Fruit fly (Drosophila melanogaster) whole organism, pupa: ENCODE data around the gene AcCoAS.

ENCODE experiments used
- CG10348 ChIP-seq: fragments of 200-800 bp; sonication (Bioruptor generic); IDR thresholded peaks from 2 replicates; pipeline ENCODE4 v1.3.6; 2022; ENCODE audit warnings: missing biosample characterization, missing genetic modification characterization
- CG12605 ChIP-seq: fragments of 200-800 bp; sonication (Bioruptor generic); IDR thresholded peaks from 2 replicates; pipeline ENCODE4 v1.3.6; 2022; ENCODE audit warnings: missing biosample characterization, missing genetic modification characterization
- CG13204 ChIP-seq: fragments of 200-800 bp; sonication (Bioruptor generic); optimal IDR thresholded peaks from 2 replicates; lab custom pipeline; 2018; ENCODE audit warnings: missing biosample characterization, mild to moderate bottlenecking, missing genetic modification characterization, moderate library complexity
- CG14655 ChIP-seq: fragments of 200-800 bp; sonication (Bioruptor generic); optimal IDR thresholded peaks from 3 replicates; lab custom pipeline; 2017; ENCODE audit warnings: mild to moderate bottlenecking, missing biosample characterization, missing genetic modification reagents, missing genetic modification characterization
- CG15710 ChIP-seq: fragments of 200-800 bp; sonication (Bioruptor generic); optimal IDR thresholded peaks from 2 replicates; lab custom pipeline; 2018; ENCODE audit warnings: missing biosample characterization, mild to moderate bottlenecking, missing genetic modification characterization, moderate library complexity
- CG17806 ChIP-seq: fragments of 200-800 bp; sonication (Bioruptor generic); optimal IDR thresholded peaks from 2 replicates; lab custom pipeline; 2018; ENCODE audit warnings: missing biosample characterization, mild to moderate bottlenecking, missing genetic modification characterization, moderate library complexity
- CG32121 ChIP-seq: fragments of 200-800 bp; sonication (Bioruptor generic); IDR thresholded peaks from 2 replicates; pipeline ENCODE4 v1.3.6; 2022; ENCODE audit warnings: missing biosample characterization, missing genetic modification characterization
- CG34367 ChIP-seq: fragments of 200-800 bp; sonication (Bioruptor generic); optimal IDR thresholded peaks from 2 replicates; lab custom pipeline; 2018; ENCODE audit warnings: missing biosample characterization, mild to moderate bottlenecking, missing genetic modification characterization
- CG4496 ChIP-seq: fragments of 200-800 bp; sonication (Bioruptor generic); IDR thresholded peaks from 3 replicates; pipeline ENCODE4 v1.3.6; 2022; ENCODE audit warnings: missing biosample characterization, missing genetic modification characterization
- CG8159 ChIP-seq: fragments of 200-800 bp; sonication (Bioruptor generic); optimal IDR thresholded peaks from 3 replicates; lab custom pipeline; 2018; ENCODE audit warnings: missing biosample characterization, mild to moderate bottlenecking, missing genetic modification characterization, moderate library complexity
- CG8301 ChIP-seq: fragments of 200-800 bp; sonication (Bioruptor generic); optimal IDR thresholded peaks from 2 replicates; lab custom pipeline; 2018; ENCODE audit warnings: missing biosample characterization, mild to moderate bottlenecking, missing genetic modification characterization
- CG9948 ChIP-seq: fragments of 200-800 bp; sonication (Bioruptor generic); optimal IDR thresholded peaks from 2 replicates; lab custom pipeline; 2018; ENCODE audit warnings: missing biosample characterization, mild to moderate bottlenecking, missing genetic modification characterization, moderate library complexity
- D1 ChIP-seq: fragments of 200-800 bp; sonication (Bioruptor generic); optimal IDR thresholded peaks from 2 replicates; lab custom pipeline; 2018; ENCODE audit warnings: missing biosample characterization, mild to moderate bottlenecking, missing genetic modification characterization, moderate library complexity
- EcR ChIP-seq: fragments of 200-800 bp; sonication (Bioruptor generic); optimal IDR thresholded peaks from 3 replicates; lab custom pipeline; 2019; ENCODE audit warnings: missing biosample characterization, missing genetic modification characterization, mild to moderate bottlenecking, moderate library complexity, missing genetic modification reagents
- Ets98B ChIP-seq: fragments of 200-800 bp; sonication (Bioruptor generic); IDR thresholded peaks from 2 replicates; pipeline ENCODE4 v1.3.6; 2022; ENCODE audit warnings: missing biosample characterization, missing genetic modification characterization
- Pif1A ChIP-seq: fragments of 200-800 bp; sonication (Bioruptor generic); optimal IDR thresholded peaks from 3 replicates; lab custom pipeline; 2016; ENCODE audit warnings: missing biosample characterization, missing genetic modification characterization
- Pif1B ChIP-seq: fragments of 200-800 bp; sonication (Bioruptor generic); optimal IDR thresholded peaks from 3 replicates; lab custom pipeline; 2016; ENCODE audit warnings: missing biosample characterization, missing genetic modification characterization
- Snoo ChIP-seq: fragments of 200-800 bp; sonication (Bioruptor generic); optimal IDR thresholded peaks from 3 replicates; lab custom pipeline; 2017; ENCODE audit warnings: missing biosample characterization, mild to moderate bottlenecking, missing genetic modification characterization, inconsistent platforms
- fd96Ca ChIP-seq: fragments of 200-800 bp; sonication (Bioruptor generic); IDR thresholded peaks from 3 replicates; pipeline ENCODE4 v1.3.6; 2022; ENCODE audit warnings: missing biosample characterization, missing genetic modification characterization
- gl ChIP-seq: fragments of 200-800 bp; sonication (Bioruptor generic); optimal IDR thresholded peaks from 2 replicates; lab custom pipeline; 2018; ENCODE audit warnings: missing biosample characterization, mild to moderate bottlenecking, missing genetic modification characterization
- rn ChIP-seq: fragments of 200-800 bp; sonication (Bioruptor generic); IDR thresholded peaks from 2 replicates; pipeline ENCODE4 v1.3.6; 2022; ENCODE audit warnings: missing biosample characterization, missing genetic modification characterization

AcCoAS gene

DNA sequence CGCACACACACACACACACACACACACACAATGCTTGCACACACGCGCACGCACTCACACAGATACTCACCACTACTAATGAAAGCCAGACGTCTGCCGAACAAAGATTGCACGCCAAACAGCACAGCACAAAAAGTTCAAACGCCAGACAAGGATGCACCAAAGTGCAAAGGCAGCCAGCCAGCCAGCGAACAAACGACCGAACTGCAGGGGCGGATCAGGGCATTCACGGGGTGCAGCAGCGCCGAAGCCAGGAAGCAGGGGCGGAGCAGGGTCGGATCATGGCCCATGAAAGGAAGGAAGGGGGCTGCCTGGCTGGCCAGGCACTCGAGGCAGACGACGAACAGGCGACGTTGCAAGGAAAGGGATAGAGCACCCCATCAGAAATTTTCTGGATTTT lies 27.5 kb downstream of the AcCoAS start:
- TF ChIP-seq EcR: peak; percentile 93
- peak; percentile 74 for TF ChIP-seq CG13204 (GFP tag; lab: Kevin White, UChicago)
- TF ChIP-seq Snoo (tag; lab: Kevin White, UChicago): peak; percentile 32
- no peak for TF ChIP-seq CG17806 (tag; lab: Kevin White, UChicago)
- peak; percentile 34 for TF ChIP-seq CG32121 (GFP tag; lab: Robert Waterston, UW)
- TF ChIP-seq CG4496 (GFP tag; lab: Robert Waterston, UW): peak; percentile 12; the same call in 1 of the 3 replicates
- no peak for TF ChIP-seq CG12605 (GFP tag; lab: Robert Waterston, UW)

DNA sequence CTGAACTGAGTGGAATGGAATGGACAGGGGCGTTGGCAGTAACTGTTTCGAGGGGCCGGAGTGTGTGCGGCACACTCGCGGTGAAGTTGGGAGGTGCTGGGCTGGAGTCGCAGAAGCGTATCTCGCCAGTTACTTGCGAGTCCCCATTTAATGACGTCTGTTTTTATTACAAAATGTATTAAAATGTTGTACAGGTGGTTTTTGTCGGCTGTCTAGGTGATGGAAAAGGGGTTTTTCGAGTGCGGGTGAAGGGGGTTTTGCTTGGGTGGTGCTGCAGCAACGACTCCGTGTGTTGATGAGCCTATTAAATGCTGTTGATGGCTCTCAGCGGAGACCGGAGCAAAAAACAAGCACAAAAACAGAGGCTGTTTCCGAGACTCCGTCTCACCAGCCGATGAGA lies 28.7 kb downstream of the AcCoAS start:
- TF ChIP-seq rn (0 out of 2 replicates have a peak, but pooled peaks have one; percentile 18), D1 (peak; percentile 40), CG9948 (peak; percentile 55), CG4496 (GFP tag; lab: Robert Waterston, UW) (peak; percentile 54; the same call in 1 of the 3 replicates), CG10348 (no peak), CG12605 (GFP tag; lab: Robert Waterston, UW) (peak; percentile 39; the same call in 1 of the 2 replicates), CG8159 (peak; percentile 72), CG8301 (tag; lab: Kevin White, UChicago) (peak; percentile 40), CG15710 (tag; lab: Kevin White, UChicago) (peak; percentile 73), CG13204 (GFP tag; lab: Kevin White, UChicago) (peak; percentile 86), Ets98B (peak; percentile 47; the same call in 1 of the 2 replicates), CG32121 (GFP tag; lab: Robert Waterston, UW) (peak; percentile 74; the same call in 1 of the 2 replicates), CG34367 (tag; lab: Kevin White, UChicago) (peak; percentile 61), Snoo (tag; lab: Kevin White, UChicago) (peak; percentile 19), fd96Ca (peak; percentile 62; the same call in 2 of the 3 replicates), EcR (peak; percentile 95), Pif1B (GFP tag; lab: Kevin White, UChicago) (peak; percentile 7), CG17806 (tag; lab: Kevin White, UChicago) (peak; percentile 64), Pif1A (GFP tag; lab: Kevin White, UChicago) (peak; percentile 47), gl (tag; lab: Kevin White, UChicago) (peak; percentile 41), CG14655 (peak; percentile 62)

DNA sequence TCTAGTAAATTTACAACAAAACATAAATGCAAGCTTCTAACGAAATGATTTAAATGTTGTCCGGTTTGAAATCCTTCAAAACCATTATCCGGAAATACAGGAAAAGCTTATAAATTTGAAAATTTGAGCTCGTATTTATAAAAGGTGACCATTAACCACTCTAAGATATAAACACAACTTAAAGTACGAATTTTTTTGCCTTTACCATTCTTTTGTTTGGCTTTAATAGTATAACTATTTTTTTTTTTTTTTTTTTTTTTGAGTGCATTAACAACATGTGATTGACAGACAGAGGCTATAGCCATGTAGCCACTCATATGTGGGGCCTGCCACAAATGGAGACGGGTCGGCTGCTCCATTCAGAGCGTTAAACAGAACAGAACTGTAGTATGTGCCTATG lies 36.6 kb downstream of the AcCoAS start:
- peak; percentile 67 for TF ChIP-seq CG17806 (tag; lab: Kevin White, UChicago)
- peak; percentile 25 for TF ChIP-seq Pif1A (GFP tag; lab: Kevin White, UChicago)
- no peak for TF ChIP-seq EcR
- TF ChIP-seq CG9948: peak; percentile 60
- TF ChIP-seq Pif1B (GFP tag; lab: Kevin White, UChicago): no peak
- peak; percentile 6 for TF ChIP-seq CG8301 (tag; lab: Kevin White, UChicago)
- TF ChIP-seq CG12605 (GFP tag; lab: Robert Waterston, UW): no peak
- TF ChIP-seq CG4496 (GFP tag; lab: Robert Waterston, UW): no peak
- TF ChIP-seq CG8159: no peak
- TF ChIP-seq fd96Ca: no peak
- TF ChIP-seq CG10348: no peak
- no peak for TF ChIP-seq CG34367 (tag; lab: Kevin White, UChicago)
- TF ChIP-seq rn: no peak
- no peak for TF ChIP-seq CG32121 (GFP tag; lab: Robert Waterston, UW)
- TF ChIP-seq gl (tag; lab: Kevin White, UChicago): no peak
- peak; percentile 14 for TF ChIP-seq CG14655
- TF ChIP-seq Ets98B: no peak
- TF ChIP-seq Snoo (tag; lab: Kevin White, UChicago): no peak
- TF ChIP-seq, all 21 proteins: peak for 5

- TF ChIP-seq CG14655: no peak
- no peak for TF ChIP-seq D1
- no peak for TF ChIP-seq fd96Ca
- TF ChIP-seq Pif1A (GFP tag; lab: Kevin White, UChicago): no peak
- TF ChIP-seq CG15710 (tag; lab: Kevin White, UChicago): no peak
- TF ChIP-seq gl (tag; lab: Kevin White, UChicago): no peak
- no peak for TF ChIP-seq CG8159
- no peak for TF ChIP-seq Pif1B (GFP tag; lab: Kevin White, UChicago)
- TF ChIP-seq rn: no peak
- no peak for TF ChIP-seq EcR
- TF ChIP-seq CG4496 (GFP tag; lab: Robert Waterston, UW): no peak
- TF ChIP-seq Ets98B: no peak
- no peak for TF ChIP-seq CG13204 (GFP tag; lab: Kevin White, UChicago)
- TF ChIP-seq CG10348: no peak
These were observed 37.1 kb downstream of the AcCoAS start for dm6 chr3L:21242958-21243357.

- no peak for TF ChIP-seq Pif1A (GFP tag; lab: Kevin White, UChicago)
- no peak for TF ChIP-seq CG15710 (tag; lab: Kevin White, UChicago)
- peak; percentile 34; the same call in 1 of the 2 replicates for TF ChIP-seq CG12605 (GFP tag; lab: Robert Waterston, UW)
- peak; percentile 4 for TF ChIP-seq CG9948
- no peak for TF ChIP-seq rn
- TF ChIP-seq EcR: no peak
- TF ChIP-seq CG14655: no peak
- TF ChIP-seq Pif1B (GFP tag; lab: Kevin White, UChicago): no peak
- no peak for TF ChIP-seq CG4496 (GFP tag; lab: Robert Waterston, UW)
- no peak for TF ChIP-seq CG8159
- no peak for TF ChIP-seq gl (tag; lab: Kevin White, UChicago)
- no peak for TF ChIP-seq CG34367 (tag; lab: Kevin White, UChicago)
- TF ChIP-seq CG8301 (tag; lab: Kevin White, UChicago): peak; percentile 31
- TF ChIP-seq Snoo (tag; lab: Kevin White, UChicago): no peak
These were observed 38.5 kb downstream of the AcCoAS start for dm6 chr3L:21241447-21241983.

- TF ChIP-seq Pif1B (GFP tag; lab: Kevin White, UChicago) (peak; percentile 35), CG12605 (GFP tag; lab: Robert Waterston, UW) (peak; percentile 76; the same call in 1 of the 2 replicates), D1 (no peak), CG8301 (tag; lab: Kevin White, UChicago) (peak; percentile 20), Snoo (tag; lab: Kevin White, UChicago) (peak; percentile 39), CG32121 (GFP tag; lab: Robert Waterston, UW) (peak; percentile 56), EcR (peak; percentile 86), Pif1A (GFP tag; lab: Kevin White, UChicago) (peak; percentile 40), rn (no peak), CG17806 (tag; lab: Kevin White, UChicago) (no peak), CG13204 (GFP tag; lab: Kevin White, UChicago) (peak; percentile 55), Ets98B (peak; percentile 58; the same call in 1 of the 2 replicates), CG15710 (tag; lab: Kevin White, UChicago) (no peak), CG34367 (tag; lab: Kevin White, UChicago) (no peak), fd96Ca (no peak), gl (tag; lab: Kevin White, UChicago) (no peak), CG4496 (GFP tag; lab: Robert Waterston, UW) (peak; percentile 70), CG14655 (peak; percentile 27), CG8159 (no peak), CG10348 (no peak), CG9948 (no peak)
These were observed 40.0 kb downstream of the AcCoAS start for dm6 chr3L:21239999-21240509.
